Fruit fly (Drosophila melanogaster): ENCODE measurements around the gene Nle.

Gene Nle

DNA sequence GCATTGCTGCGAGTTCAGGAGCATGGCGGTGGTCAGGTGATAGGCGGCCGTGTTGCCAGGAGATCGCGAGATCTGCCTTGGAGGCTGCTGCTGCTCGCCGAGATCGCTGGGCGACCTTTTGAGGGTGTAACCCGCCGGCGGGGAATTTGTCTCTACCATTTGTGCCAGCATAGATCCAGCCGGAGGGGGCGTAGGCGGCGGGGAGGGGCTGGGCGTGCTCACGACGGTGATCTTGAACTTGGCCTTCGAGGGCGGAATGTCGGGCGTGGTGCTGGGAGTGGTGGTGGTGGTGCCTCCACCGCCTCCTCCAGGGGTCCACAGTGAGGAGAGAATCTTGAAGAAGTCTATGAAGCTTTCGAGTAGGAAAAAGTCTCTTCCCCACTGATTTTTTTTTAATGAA, 26.1 kb upstream of the Nle start:
- TF ChIP-seq CG32006 (GFP tag; optimal IDR thresholded peaks at IDR 0.05) (no peak), svp (GFP tag) (no peak), CG8119 (GFP tag; IDR thresholded peaks at IDR 0.05) (no peak), Sox102F (GFP tag; optimal IDR thresholded peaks at IDR 0.05) (no peak), CG16779 (tag; optimal IDR thresholded peaks at IDR 0.05) (no peak), CG3032 (tag; optimal IDR thresholded peaks at IDR 0.05) (no peak), fd85E (GFP tag; optimal IDR thresholded peaks at IDR 0.05) (no peak), Hr4 (GFP tag; optimal IDR thresholded peaks at IDR 0.05) (no peak), Eip75B (GFP tag; optimal IDR thresholded peaks at IDR 0.05) (no peak), pdm3 (GFP tag; optimal IDR thresholded peaks at IDR 0.05) (no peak), CG34406 (GFP tag; optimal IDR thresholded peaks at IDR 0.05) (no peak), Smox (GFP tag; optimal IDR thresholded peaks at IDR 0.05) (no peak)

DNA sequence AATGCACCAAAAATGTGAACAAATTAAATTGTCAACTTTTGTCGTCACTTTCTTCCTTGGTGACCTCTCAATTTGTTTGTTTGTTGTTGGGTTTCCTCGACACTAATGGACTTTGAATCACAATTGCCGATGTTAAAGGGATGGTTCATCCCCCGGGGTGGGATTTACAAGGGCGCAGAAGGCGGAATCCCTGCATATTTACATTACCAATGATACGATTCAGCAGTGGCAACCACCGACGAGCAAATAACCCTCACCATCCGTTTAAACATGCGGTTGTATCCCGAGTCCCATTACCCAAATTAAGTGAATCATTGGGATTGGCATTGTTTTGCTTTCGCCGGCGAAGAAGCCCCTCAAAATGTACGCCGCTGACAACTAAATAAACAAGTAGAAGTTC, 23.6 kb upstream of the Nle start:
- no peak for TF ChIP-seq OdsH (GFP tag; optimal IDR thresholded peaks at IDR 0.05)
- TF ChIP-seq CG31627 (GFP tag; optimal IDR thresholded peaks at IDR 0.05) = no peak
- TF ChIP-seq CG8119 (GFP tag; IDR thresholded peaks at IDR 0.05) = no peak
- peak; percentile 6 for TF ChIP-seq fkh (GFP tag; optimal IDR thresholded peaks at IDR 0.05)
- TF ChIP-seq CG4318 (GFP tag; optimal IDR thresholded peaks at IDR 0.05) = no peak

dm6 chr2L:585268-585667, 17.3 kb upstream of the Nle start:
- no peak for TF ChIP-seq CG4318 (GFP tag; optimal IDR thresholded peaks at IDR 0.05)
- TF ChIP-seq Sox14 (GFP tag; optimal IDR thresholded peaks at IDR 0.05) = no peak
- no peak for TF ChIP-seq Sox15 (GFP tag; optimal IDR thresholded peaks at IDR 0.05)
- TF ChIP-seq CG15336 (GFP tag; IDR thresholded peaks at IDR 0.05) = no peak
- no peak for TF ChIP-seq CG32006 (GFP tag; optimal IDR thresholded peaks at IDR 0.05)

- TF ChIP-seq cyc (GFP tag; optimal IDR thresholded peaks at IDR 0.05) = no peak
- TF ChIP-seq achi (GFP tag; optimal IDR thresholded peaks at IDR 0.05) = no peak
- TF ChIP-seq topi (GFP tag; optimal IDR thresholded peaks at IDR 0.05) = no peak
- no peak for TF ChIP-seq Ets21C (GFP tag; optimal IDR thresholded peaks at IDR 0.05)
- no peak for TF ChIP-seq lz (GFP tag; optimal IDR thresholded peaks at IDR 0.05)
- no peak for TF ChIP-seq Hr4 (GFP tag; optimal IDR thresholded peaks at IDR 0.05)
- TF ChIP-seq Eip78C (GFP tag) = no peak
- no peak for TF ChIP-seq fkh (GFP tag; optimal IDR thresholded peaks at IDR 0.05)
- TF ChIP-seq Eip93F (GFP tag; optimal IDR thresholded peaks at IDR 0.05) = no peak
- TF ChIP-seq CG32006 (GFP tag; optimal IDR thresholded peaks at IDR 0.05) = no peak
- no peak for TF ChIP-seq CG3032 (tag; optimal IDR thresholded peaks at IDR 0.05)
- no peak for TF ChIP-seq CG6808 (GFP tag; optimal IDR thresholded peaks at IDR 0.05)
- no peak for TF ChIP-seq spab (GFP tag; optimal IDR thresholded peaks at IDR 0.05)
- TF ChIP-seq dsx (GFP tag; optimal IDR thresholded peaks at IDR 0.05; ENCODE audit: poor library complexity, severe bottlenecking) = no peak
- TF ChIP-seq Ets96B (tag; optimal IDR thresholded peaks at IDR 0.05) = no peak
- no peak for TF ChIP-seq Sox14 (GFP tag; optimal IDR thresholded peaks at IDR 0.05)
- TF ChIP-seq CG10631 (GFP tag; optimal IDR thresholded peaks at IDR 0.05) = no peak
Measured at dm6 chr2L:577186-577585, 9.3 kb upstream of the Nle start, which contains the start of gene Pph13. Pph13 (plus strand) TSS chr2L:577486.

DNA sequence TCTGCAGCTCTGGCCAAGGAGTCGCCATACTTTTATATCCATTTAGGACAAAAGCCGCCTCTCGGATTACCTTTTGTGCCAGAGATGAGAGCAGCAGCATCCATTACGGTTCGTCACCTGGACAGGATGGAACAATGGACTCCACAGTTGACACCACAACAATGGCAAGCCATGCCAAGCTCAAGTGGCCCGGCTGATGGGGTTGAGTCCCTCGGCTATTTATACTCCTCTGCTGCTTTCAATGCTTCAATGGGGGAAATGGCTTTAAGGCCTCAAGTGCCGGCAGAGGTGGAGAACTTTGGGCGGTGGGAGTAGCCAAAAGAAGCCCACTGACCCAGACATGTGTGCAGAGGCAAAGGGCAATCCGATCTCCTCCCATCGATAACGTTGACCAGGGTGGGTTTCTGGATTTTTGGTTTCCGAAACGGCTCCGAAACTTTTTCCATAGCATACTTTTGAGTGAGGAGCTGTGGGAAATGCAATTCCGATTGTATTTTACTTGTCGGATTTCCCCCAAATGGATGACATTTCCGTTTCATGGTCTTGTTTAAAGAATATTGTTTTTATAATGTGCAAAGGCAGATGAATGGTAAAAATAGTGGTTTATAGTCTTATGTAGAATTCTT, 8.8 kb upstream of the Nle start, which contains the start of gene Ptth:
Gene Ptth, minus strand, starts transcription at position 338 of the 626 bp plus-strand sequence.
- TF ChIP-seq svp (GFP tag) (peak; percentile 94), fd85E (GFP tag; optimal IDR thresholded peaks at IDR 0.05) (no peak), Blimp-1 (GFP tag; optimal IDR thresholded peaks at IDR 0.05) (no peak), achi (GFP tag; optimal IDR thresholded peaks at IDR 0.05) (no peak), Met (GFP tag; optimal IDR thresholded peaks at IDR 0.05) (no peak), Hr4 (GFP tag; optimal IDR thresholded peaks at IDR 0.05) (no peak), ss (GFP tag; optimal IDR thresholded peaks at IDR 0.05) (no peak), dac (GFP tag; optimal IDR thresholded peaks at IDR 0.05) (no peak)

All from whole organism, prepupa.